Worm (Caenorhabditis elegans) whole organism, early embryonic: ENCODE data around the gene R11G10.4.

ENCODE experiments used
- B0310.2 ChIP-seq: sonication (generic microtip); optimal IDR thresholded peaks from 2 replicates; lab custom pipeline; 2016; ENCODE audit warnings: mild to moderate bottlenecking, missing genetic modification characterization, missing compliant biosample characterization
- F13C5.2 ChIP-seq: sonication (generic microtip); optimal IDR thresholded peaks from 2 replicates; lab custom pipeline; 2017; ENCODE audit warnings: mild to moderate bottlenecking, missing genetic modification characterization, inconsistent platforms, missing compliant biosample characterization
- aly-1 ChIP-seq: sonication (generic microtip); optimal IDR thresholded peaks from 2 replicates; lab custom pipeline; 2016; ENCODE audit warnings: missing genetic modification characterization, missing compliant biosample characterization
- ama-1 ChIP-seq: fragments of 150-350 bp; optimal IDR thresholded peaks from 2 replicates; lab custom pipeline; 2014
- ceh-13 ChIP-seq: fragments of 200-800 bp; sonication (Bioruptor generic); optimal IDR thresholded peaks from 2 replicates; lab custom pipeline; 2018; ENCODE audit warnings: mild to moderate bottlenecking, missing genetic modification characterization, missing compliant biosample characterization
- ceh-36 ChIP-seq: sonication (generic microtip); optimal IDR thresholded peaks from 2 replicates; lab custom pipeline; 2016; ENCODE audit warnings: missing genetic modification characterization, inconsistent platforms, missing compliant biosample characterization
- ets-7 ChIP-seq: sonication (generic microtip); optimal IDR thresholded peaks from 2 replicates; lab custom pipeline; 2016; ENCODE audit warnings: missing genotype, missing genetic modification characterization, missing compliant biosample characterization
- flt-1 ChIP-seq: fragments of 200-800 bp; sonication (Bioruptor generic); IDR thresholded peaks from 2 replicates; pipeline ENCODE4 v1.3.6; 2022; ENCODE audit warnings: missing genetic modification characterization, missing compliant biosample characterization
- hmbx-1 ChIP-seq: sonication (generic microtip); optimal IDR thresholded peaks from 2 replicates; lab custom pipeline; 2016; ENCODE audit warnings: mild to moderate bottlenecking, missing genetic modification characterization, missing compliant biosample characterization
- hmg-4 ChIP-seq: fragments of 200-800 bp; sonication (Bioruptor generic); optimal IDR thresholded peaks from 2 replicates; lab custom pipeline; 2018; ENCODE audit warnings: mild to moderate bottlenecking, missing genetic modification characterization, missing compliant biosample characterization
- hnd-1 ChIP-seq: sonication (generic microtip); optimal IDR thresholded peaks from 2 replicates; lab custom pipeline; 2016; ENCODE audit warnings: missing genetic modification characterization, missing compliant biosample characterization
- pes-1 ChIP-seq: fragments of 200-800 bp; sonication (Bioruptor generic); IDR thresholded peaks from 2 replicates; pipeline ENCODE4 v1.3.6; 2022; ENCODE audit warnings: missing genetic modification reagents, missing genetic modification characterization, missing compliant biosample characterization
- scrt-1 ChIP-seq: fragments of 200-800 bp; sonication (Bioruptor generic); IDR thresholded peaks from 2 replicates; pipeline ENCODE4 v1.3.6; 2022; ENCODE audit warnings: missing genetic modification characterization, missing compliant biosample characterization
- sea-1 ChIP-seq: fragments of 200-800 bp; sonication (Bioruptor generic); conservative IDR thresholded peaks from 2 replicates; pipeline ENCODE4 v1.3.6; 2022; ENCODE audit warnings: missing genetic modification characterization, missing compliant biosample characterization
- tbx-11 ChIP-seq: fragments of 200-800 bp; sonication (Bioruptor generic); IDR thresholded peaks from 2 replicates; pipeline ENCODE4 v1.3.6; 2022; ENCODE audit warnings: missing genetic modification characterization, missing compliant biosample characterization
- tbx-37 ChIP-seq: fragments of 200-800 bp; sonication (Bioruptor generic); conservative IDR thresholded peaks from 2 replicates; pipeline ENCODE4 v1.3.6; 2022; ENCODE audit warnings: missing genetic modification reagents, missing genetic modification characterization, missing compliant biosample characterization
- tra-4 ChIP-seq: sonication (generic microtip); optimal IDR thresholded peaks from 2 replicates; lab custom pipeline; 2017; ENCODE audit warnings: missing genetic modification characterization, missing compliant biosample characterization

R11G10.4 gene

DNA sequence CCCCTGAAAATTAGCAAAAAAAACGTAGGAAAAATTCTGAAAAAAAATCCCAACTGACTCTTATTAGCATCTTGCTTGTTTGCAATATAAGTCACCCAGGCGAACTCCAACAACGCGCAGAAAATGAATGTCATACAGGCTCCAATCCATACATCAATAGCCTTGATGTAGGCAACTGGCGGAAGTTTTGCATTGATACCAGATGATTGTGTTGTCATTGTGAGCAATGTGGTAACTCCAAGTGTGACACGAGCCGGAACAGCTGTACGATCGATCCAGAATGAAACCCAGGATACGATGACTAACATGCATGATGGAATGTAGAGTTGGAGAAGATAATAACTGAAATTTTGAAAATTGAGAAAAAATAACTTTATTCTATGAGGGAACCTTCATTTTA lies 7.2 kb upstream of the R11G10.4 start:
- TF ChIP-seq ets-7, result no peak
- TF ChIP-seq flt-1 (GFP tag; lab: Robert Waterston, UW), result no peak
- no peak for TF ChIP-seq ama-1
- no peak for TF ChIP-seq B0310.2 (tag; lab: Kevin White, UChicago)
- no peak for TF ChIP-seq F13C5.2 (tag; lab: Kevin White, UChicago)
- TF ChIP-seq hmbx-1, result no peak
- no peak for TF ChIP-seq tbx-37 (GFP tag; lab: Robert Waterston, UW)
- TF ChIP-seq pes-1, result no peak
- no peak for TF ChIP-seq ceh-13 (GFP tag; lab: Kevin White, UChicago)
- TF ChIP-seq sea-1 (GFP tag; lab: Robert Waterston, UW), result no peak
- no peak for TF ChIP-seq tbx-11
- TF ChIP-seq hmg-4 (GFP tag; lab: Kevin White, UChicago), result no peak

DNA sequence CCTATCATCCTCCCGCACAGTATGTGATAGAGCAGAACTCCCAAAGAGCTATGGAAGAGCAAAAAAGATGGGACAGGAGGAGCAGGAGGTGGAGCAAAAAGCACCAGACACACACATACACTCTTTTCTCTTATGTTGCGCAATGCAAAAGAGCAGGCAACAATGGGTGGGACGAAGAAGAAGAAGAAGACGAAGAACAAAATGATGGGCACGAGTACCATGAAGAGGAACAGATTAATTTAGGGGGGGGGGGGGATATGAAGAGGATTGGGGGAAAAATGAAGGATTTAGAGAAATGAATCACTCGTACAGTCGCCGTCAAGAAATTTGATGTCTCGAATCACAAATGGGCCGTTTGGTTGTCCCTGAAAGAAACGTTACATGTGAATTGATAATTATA lies 5.2 kb downstream of the R11G10.4 start, which contains the start of gene avr-15:
TSS of gene avr-15 (minus strand) at position 101 of the 400 bp plus-strand sequence.
- TF ChIP-seq ceh-36, result no peak
- no peak for TF ChIP-seq tbx-37 (GFP tag; lab: Robert Waterston, UW)
- TF ChIP-seq tra-4 (tag; lab: Kevin White, UChicago), result no peak
- no peak for TF ChIP-seq ets-7
- no peak for TF ChIP-seq aly-1
- TF ChIP-seq pes-1, result no peak
- TF ChIP-seq sea-1 (GFP tag; lab: Robert Waterston, UW), result no peak
- no peak for TF ChIP-seq scrt-1 (GFP tag; lab: Robert Waterston, UW)
- no peak for TF ChIP-seq tbx-11
- TF ChIP-seq ama-1, result no peak
- no peak for TF ChIP-seq flt-1 (GFP tag; lab: Robert Waterston, UW)
- no peak for TF ChIP-seq hnd-1 (tag; lab: Kevin White, UChicago)
- no peak for TF ChIP-seq F13C5.2 (tag; lab: Kevin White, UChicago)
- TF ChIP-seq ceh-13 (GFP tag; lab: Kevin White, UChicago), result no peak
- TF ChIP-seq hmbx-1, result no peak
- TF ChIP-seq B0310.2 (tag; lab: Kevin White, UChicago), result no peak

ce11 chrV:13512515-13512914 lies 6.1 kb downstream of the R11G10.4 start:
- TF ChIP-seq tbx-11 (no peak), ama-1 (no peak), B0310.2 (tag; lab: Kevin White, UChicago) (no peak), hnd-1 (tag; lab: Kevin White, UChicago) (no peak), aly-1 (no peak), flt-1 (GFP tag; lab: Robert Waterston, UW) (no peak), pes-1 (no peak), hmbx-1 (no peak), F13C5.2 (tag; lab: Kevin White, UChicago) (no peak), ceh-36 (no peak), ceh-13 (GFP tag; lab: Kevin White, UChicago) (no peak), scrt-1 (GFP tag; lab: Robert Waterston, UW) (no peak)

ce11 chrV:13515115-13515514 lies 8.7 kb downstream of the R11G10.4 start, which contains the start of gene semi-1:
Gene semi-1, minus strand, starts transcription at chrV:13515215.
- no peak for TF ChIP-seq tbx-37 (GFP tag; lab: Robert Waterston, UW)
- TF ChIP-seq ama-1, result no peak
- no peak for TF ChIP-seq ceh-13 (GFP tag; lab: Kevin White, UChicago)
- TF ChIP-seq ets-7, result no peak
- no peak for TF ChIP-seq scrt-1 (GFP tag; lab: Robert Waterston, UW)
- TF ChIP-seq flt-1 (GFP tag; lab: Robert Waterston, UW), result no peak
- no peak for TF ChIP-seq hnd-1 (tag; lab: Kevin White, UChicago)
- no peak for TF ChIP-seq hmbx-1
- TF ChIP-seq ceh-36, result no peak
- TF ChIP-seq hmg-4 (GFP tag; lab: Kevin White, UChicago), result no peak
- TF ChIP-seq B0310.2 (tag; lab: Kevin White, UChicago), result no peak
- TF ChIP-seq tbx-11, result no peak
- no peak for TF ChIP-seq aly-1
- no peak for TF ChIP-seq sea-1 (GFP tag; lab: Robert Waterston, UW)
- no peak for TF ChIP-seq tra-4 (tag; lab: Kevin White, UChicago)
- no peak for TF ChIP-seq pes-1
- TF ChIP-seq F13C5.2 (tag; lab: Kevin White, UChicago), result no peak

DNA sequence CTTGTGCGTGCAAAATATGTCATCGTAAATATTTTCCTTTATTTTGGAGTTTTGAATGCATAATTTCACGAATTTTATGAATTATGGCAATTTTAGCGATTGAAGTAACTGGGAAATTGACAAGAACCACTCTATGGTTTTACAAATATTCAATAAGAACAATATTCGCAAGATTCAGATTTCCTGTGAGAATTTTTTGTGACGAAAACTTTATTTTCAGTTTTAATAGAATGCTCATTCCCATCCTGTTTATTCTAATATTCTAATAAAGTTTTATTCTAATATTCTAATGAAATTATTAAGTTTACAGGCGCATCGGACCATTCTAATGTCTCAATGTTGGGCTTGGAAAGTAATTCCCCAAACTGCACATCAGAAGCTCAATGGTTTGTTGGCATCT lies 16.8 kb downstream of the R11G10.4 start, which contains the start of gene R11G10.3:
TSS of gene R11G10.3 (plus strand) at position 301 of the 400 bp plus-strand sequence.
- no peak for TF ChIP-seq aly-1
- no peak for TF ChIP-seq hmbx-1
- TF ChIP-seq ama-1, result no peak
- TF ChIP-seq sea-1 (GFP tag; lab: Robert Waterston, UW), result no peak
- no peak for TF ChIP-seq B0310.2 (tag; lab: Kevin White, UChicago)
- TF ChIP-seq ets-7, result no peak
- no peak for TF ChIP-seq tbx-37 (GFP tag; lab: Robert Waterston, UW)
- TF ChIP-seq ceh-36, result no peak
- no peak for TF ChIP-seq hmg-4 (GFP tag; lab: Kevin White, UChicago)
- no peak for TF ChIP-seq tbx-11
- no peak for TF ChIP-seq hnd-1 (tag; lab: Kevin White, UChicago)

ce11 chrV:13529165-13529564 lies 22.7 kb downstream of the R11G10.4 start:
- TF ChIP-seq F13C5.2 (tag; lab: Kevin White, UChicago) (no peak), aly-1 (no peak), flt-1 (GFP tag; lab: Robert Waterston, UW) (no peak), hmbx-1 (no peak), sea-1 (GFP tag; lab: Robert Waterston, UW) (no peak), scrt-1 (GFP tag; lab: Robert Waterston, UW) (no peak), tbx-37 (GFP tag; lab: Robert Waterston, UW) (no peak), ama-1 (no peak), tra-4 (tag; lab: Kevin White, UChicago) (no peak), B0310.2 (tag; lab: Kevin White, UChicago) (no peak), tbx-11 (no peak), ceh-36 (no peak), ets-7 (no peak), pes-1 (no peak), hmg-4 (GFP tag; lab: Kevin White, UChicago) (no peak), hnd-1 (tag; lab: Kevin White, UChicago) (no peak), ceh-13 (GFP tag; lab: Kevin White, UChicago) (no peak)

DNA sequence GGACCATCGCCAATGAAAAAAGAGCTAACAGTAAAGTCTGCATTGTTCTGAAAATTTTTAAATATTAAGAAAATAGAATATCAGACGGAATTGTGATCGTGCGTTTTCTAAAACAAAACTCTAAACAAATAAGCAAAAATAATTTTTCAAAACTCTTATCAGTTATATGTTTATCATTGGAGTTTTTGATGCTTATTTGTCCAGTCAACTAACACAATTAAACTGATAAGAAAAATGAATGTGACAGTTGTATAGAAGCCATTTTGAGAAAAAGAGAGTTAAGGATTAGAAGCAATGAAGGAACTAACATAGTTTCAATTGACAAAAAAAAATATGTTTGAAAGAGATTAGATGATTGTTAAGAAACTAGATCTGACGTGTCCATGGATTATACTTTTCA lies 24.3 kb downstream of the R11G10.4 start, which contains the start of gene ttr-44:
TSS of gene ttr-44 (minus strand) at position 47 of the 400 bp plus-strand sequence.
- no peak for TF ChIP-seq hmg-4 (GFP tag; lab: Kevin White, UChicago)
- TF ChIP-seq ama-1, result no peak
- TF ChIP-seq ets-7, result no peak
- no peak for TF ChIP-seq flt-1 (GFP tag; lab: Robert Waterston, UW)
- TF ChIP-seq aly-1, result no peak
- TF ChIP-seq hmbx-1, result no peak
- TF ChIP-seq hnd-1 (tag; lab: Kevin White, UChicago), result no peak
- no peak for TF ChIP-seq tbx-11
- no peak for TF ChIP-seq tra-4 (tag; lab: Kevin White, UChicago)
- TF ChIP-seq F13C5.2 (tag; lab: Kevin White, UChicago), result no peak
- TF ChIP-seq B0310.2 (tag; lab: Kevin White, UChicago), result no peak
